Worm (Caenorhabditis elegans) whole organism, early embryonic: ENCODE results near the gene F45D3.3.

Experiments
- F13C5.2 ChIP-seq: sonication (generic microtip); optimal IDR thresholded peaks from 2 replicates; lab custom pipeline; 2017; ENCODE audit warnings: mild to moderate bottlenecking, missing genetic modification characterization, inconsistent platforms, missing compliant biosample characterization
- ama-1 ChIP-seq: fragments of 150-350 bp; optimal IDR thresholded peaks from 2 replicates; lab custom pipeline; 2014
- hmg-4 ChIP-seq: fragments of 200-800 bp; sonication (Bioruptor generic); optimal IDR thresholded peaks from 2 replicates; lab custom pipeline; 2018; ENCODE audit warnings: mild to moderate bottlenecking, missing genetic modification characterization, missing compliant biosample characterization
- pes-1 ChIP-seq: fragments of 200-800 bp; sonication (Bioruptor generic); IDR thresholded peaks from 2 replicates; pipeline ENCODE4 v1.3.6; 2022; ENCODE audit warnings: missing genetic modification reagents, missing genetic modification characterization, missing compliant biosample characterization
- scrt-1 ChIP-seq: fragments of 200-800 bp; sonication (Bioruptor generic); IDR thresholded peaks from 2 replicates; pipeline ENCODE4 v1.3.6; 2022; ENCODE audit warnings: missing genetic modification characterization, missing compliant biosample characterization

ce11 chrV:12532369-12532768 lies 17.8 kb downstream of the F45D3.3 start:
- TF ChIP-seq hmg-4 (GFP tag; lab: Kevin White, UChicago) (no peak), scrt-1 (GFP tag; lab: Robert Waterston, UW) (no peak), F13C5.2 (tag; lab: Kevin White, UChicago) (no peak), ama-1 (lab: Kevin White, UChicago) (no peak), pes-1 (GFP tag; lab: Robert Waterston, UW) (no peak)
